Fruit fly (Drosophila melanogaster) whole organism, embryonic: Measurements from ENCODE around the gene CG2278.
A peak's percentile ranks its signal among the peaks of the same experiment; 100 is the strongest.

Experiments used
- Adf1 ChIP-seq: fragments of 200-800 bp; sonication (Bioruptor generic); IDR thresholded peaks from 2 replicates; pipeline ENCODE4 v1.3.6; 2022; ENCODE audit warnings: missing biosample characterization, missing genetic modification characterization
- CG10366 ChIP-seq: fragments of 200-800 bp; sonication (Bioruptor generic); IDR thresholded peaks from 2 replicates; pipeline ENCODE4 v1.3.6; 2022; ENCODE audit warnings: missing biosample characterization, missing genetic modification characterization
- CG10431 ChIP-seq: fragments of 200-800 bp; sonication (Bioruptor generic); optimal IDR thresholded peaks from 3 replicates; lab custom pipeline; 2018; ENCODE audit warnings: missing biosample characterization, mild to moderate bottlenecking, missing genetic modification characterization
- CG11085 ChIP-seq: fragments of 200-800 bp; sonication (Bioruptor generic); IDR thresholded peaks from 2 replicates; pipeline ENCODE4 v1.3.6; 2022; ENCODE audit warnings: missing biosample characterization, missing genetic modification characterization
- CG11504 ChIP-seq: fragments of 200-800 bp; sonication (Bioruptor generic); optimal IDR thresholded peaks from 3 replicates; lab custom pipeline; 2019; ENCODE audit warnings: missing biosample characterization, mild to moderate bottlenecking, missing genetic modification characterization, moderate library complexity
- CG13775 ChIP-seq: fragments of 200-800 bp; sonication (Bioruptor generic); optimal IDR thresholded peaks from 3 replicates; lab custom pipeline; 2017; ENCODE audit warnings: missing biosample characterization, mild to moderate bottlenecking, missing genetic modification characterization
- CG15696 ChIP-seq: fragments of 200-800 bp; sonication (Bioruptor generic); optimal IDR thresholded peaks from 2 replicates; lab custom pipeline; 2019; ENCODE audit warnings: missing biosample characterization, mild to moderate bottlenecking, missing genetic modification characterization, moderate library complexity
- CG1602 ChIP-seq: fragments of 200-800 bp; sonication (Bioruptor generic); optimal IDR thresholded peaks from 3 replicates; lab custom pipeline; 2016; ENCODE audit warnings: missing biosample characterization, missing genetic modification characterization
- CG16863 ChIP-seq: fragments of 200-800 bp; sonication (Bioruptor generic); optimal IDR thresholded peaks from 3 replicates; lab custom pipeline; 2016; ENCODE audit warnings: missing biosample characterization, missing genetic modification characterization
- CG17328 ChIP-seq: fragments of 200-800 bp; sonication (Bioruptor generic); IDR thresholded peaks from 2 replicates; pipeline ENCODE4 v1.3.6; 2022; ENCODE audit warnings: missing biosample characterization, missing genetic modification characterization
- CG18619 ChIP-seq: fragments of 200-800 bp; sonication (Bioruptor generic); optimal IDR thresholded peaks from 3 replicates; lab custom pipeline; 2017; ENCODE audit warnings: missing biosample characterization, mild to moderate bottlenecking, missing genetic modification characterization
- CG2116 ChIP-seq: fragments of 200-800 bp; sonication (Bioruptor generic); optimal IDR thresholded peaks from 3 replicates; lab custom pipeline; 2018; ENCODE audit warnings: missing biosample characterization, mild to moderate bottlenecking, missing genetic modification characterization
- CG30020 ChIP-seq: fragments of 200-800 bp; optimal IDR thresholded peaks from 2 replicates; lab custom pipeline; 2019; ENCODE audit warnings: missing biosample characterization, mild to moderate bottlenecking, missing genetic modification characterization, moderate library complexity
- CG31224 ChIP-seq: fragments of 200-800 bp; sonication (Bioruptor generic); IDR thresholded peaks from 2 replicates; pipeline ENCODE4 v1.3.6; 2022; ENCODE audit warnings: missing biosample characterization, missing genetic modification characterization
- CG4707 ChIP-seq: fragments of 200-800 bp; sonication (Bioruptor generic); optimal IDR thresholded peaks from 2 replicates; lab custom pipeline; 2018; ENCODE audit warnings: missing biosample characterization, mild to moderate bottlenecking, missing genetic modification characterization, moderate library complexity
- CG6254 ChIP-seq: fragments of 200-800 bp; sonication (Bioruptor generic); optimal IDR thresholded peaks from 3 replicates; lab custom pipeline; 2017; ENCODE audit warnings: mild to moderate bottlenecking, missing biosample characterization, missing genetic modification reagents, missing genetic modification characterization
- CG8478 ChIP-seq: fragments of >200 bp; optimal IDR thresholded peaks from 2 replicates; lab custom pipeline; 2018
- CG8765 ChIP-seq: fragments of 200-800 bp; sonication (Bioruptor generic); IDR thresholded peaks from 2 replicates; pipeline ENCODE4 v1.3.6; 2022; ENCODE audit warnings: missing biosample characterization, missing genetic modification characterization
- Dp ChIP-seq: fragments of 200-800 bp; sonication (Bioruptor generic); optimal IDR thresholded peaks from 2 replicates; lab custom pipeline; 2018; ENCODE audit warnings: missing biosample characterization, mild to moderate bottlenecking, missing genetic modification characterization, moderate library complexity
- Fer2 ChIP-seq: fragments of 200-800 bp; sonication (Bioruptor generic); optimal IDR thresholded peaks from 2 replicates; lab custom pipeline; 2018; ENCODE audit warnings: missing biosample characterization, mild to moderate bottlenecking, missing genetic modification characterization, moderate library complexity
- H15 ChIP-seq: fragments of 200-800 bp; sonication (Bioruptor generic); IDR thresholded peaks from 3 replicates; pipeline ENCODE4 v1.3.6; 2022; ENCODE audit warnings: missing biosample characterization, missing genetic modification characterization
- HLH4C ChIP-seq: fragments of 200-800 bp; sonication (Bioruptor generic); IDR thresholded peaks from 3 replicates; pipeline ENCODE4 v1.3.6; 2022; ENCODE audit warnings: missing biosample characterization, missing genetic modification characterization; ENCODE audit not compliant: partially characterized antibody
- HLHmδ ChIP-seq: fragments of 200-800 bp; sonication (Bioruptor generic); optimal IDR thresholded peaks from 2 replicates; lab custom pipeline; 2018; ENCODE audit warnings: missing biosample characterization, mild to moderate bottlenecking, missing genetic modification characterization, moderate library complexity
- Hmx ChIP-seq: fragments of 200-800 bp; sonication (Bioruptor generic); optimal IDR thresholded peaks from 2 replicates; lab custom pipeline; 2016; ENCODE audit warnings: missing biosample characterization, missing genetic modification characterization
- Neu2 ChIP-seq: fragments of 200-800 bp; sonication (Bioruptor generic); optimal IDR thresholded peaks from 3 replicates; lab custom pipeline; 2016; ENCODE audit warnings: missing biosample characterization, missing genetic modification characterization, borderline replicate concordance
- Opbp ChIP-seq: fragments of 200-800 bp; sonication (Bioruptor generic); IDR thresholded peaks from 3 replicates; pipeline ENCODE4 v1.3.6; 2022; ENCODE audit warnings: missing biosample characterization, missing genetic modification characterization; ENCODE audit not compliant: partially characterized antibody
- Ravus ChIP-seq: fragments of 200-800 bp; sonication (Bioruptor generic); IDR thresholded peaks from 2 replicates; pipeline ENCODE4 v1.3.6; 2022; ENCODE audit warnings: missing biosample characterization, missing genetic modification characterization
- Scr ChIP-seq: fragments of 200-800 bp; sonication (Bioruptor generic); IDR thresholded peaks from 2 replicates; pipeline ENCODE4 v1.3.6; 2022; ENCODE audit warnings: missing biosample characterization, missing genetic modification characterization; ENCODE audit not compliant: partially characterized antibody
- Sry-δ ChIP-seq: fragments of 200-800 bp; sonication (Bioruptor generic); optimal IDR thresholded peaks from 2 replicates; lab custom pipeline; 2016; ENCODE audit warnings: missing biosample characterization, missing genetic modification characterization
- YL-1 ChIP-seq: fragments of 200-800 bp; sonication (Bioruptor generic); optimal IDR thresholded peaks from 3 replicates; lab custom pipeline; 2017; ENCODE audit warnings: missing biosample characterization, mild to moderate bottlenecking, missing genetic modification characterization
- al ChIP-seq: fragments of 200-800 bp; sonication (Bioruptor generic); IDR thresholded peaks from 2 replicates; pipeline ENCODE4 v1.3.6; 2022; ENCODE audit warnings: missing biosample characterization, missing genetic modification characterization
- bigmax ChIP-seq: fragments of 200-800 bp; sonication (Bioruptor generic); optimal IDR thresholded peaks from 2 replicates; lab custom pipeline; 2018; ENCODE audit warnings: missing biosample characterization, mild to moderate bottlenecking, missing genetic modification characterization
- dm ChIP-seq: fragments of 200-800 bp; sonication (Bioruptor generic); optimal IDR thresholded peaks from 3 replicates; lab custom pipeline; 2016; ENCODE audit warnings: missing biosample characterization, missing genetic modification characterization
- ewg ChIP-seq: fragments of 200-800 bp; sonication (Bioruptor generic); optimal IDR thresholded peaks from 3 replicates; lab custom pipeline; 2017; ENCODE audit warnings: mild to moderate bottlenecking, missing biosample characterization, missing genetic modification reagents, missing genetic modification characterization
- fd102C ChIP-seq: fragments of 200-800 bp; sonication (Bioruptor generic); optimal IDR thresholded peaks from 2 replicates; lab custom pipeline; 2018; ENCODE audit warnings: missing biosample characterization, mild to moderate bottlenecking, missing genetic modification characterization, moderate library complexity
- hbn ChIP-seq: fragments of 200-800 bp; sonication (Bioruptor generic); IDR thresholded peaks from 2 replicates; pipeline ENCODE4 v1.3.6; 2022; ENCODE audit warnings: missing biosample characterization, missing genetic modification characterization; ENCODE audit not compliant: partially characterized antibody
- hth ChIP-seq: fragments of >200 bp; optimal IDR thresholded peaks from 2 replicates; lab custom pipeline; 2017; ENCODE audit warnings: inconsistent platforms
- jigr1 ChIP-seq: fragments of 200-800 bp; sonication (Bioruptor generic); IDR thresholded peaks from 3 replicates; pipeline ENCODE4 v1.3.6; 2022; ENCODE audit warnings: missing biosample characterization, missing genetic modification characterization
- kni ChIP-seq: fragments of 200-800 bp; sonication (Bioruptor generic); optimal IDR thresholded peaks from 3 replicates; lab custom pipeline; 2017; ENCODE audit warnings: mild to moderate bottlenecking, missing biosample characterization, missing genetic modification reagents, missing genetic modification characterization
- lov ChIP-seq, 2 experiments: fragments of 200-800 bp in 1 of 2; fragments of >200 bp in 1 of 2; sonication (Bioruptor generic) in 1 of 2; IDR thresholded peaks in 1 of 2; optimal IDR thresholded peaks in 1 of 2; 2 replicates in 1 of 2; 3 replicates in 1 of 2; pipeline versions ENCODE4 v1.3.6 to Lab custom; 2017 to 2022; ENCODE audit warnings: missing biosample characterization in 1 of 2, missing genetic modification characterization in 1 of 2
- nmo ChIP-seq: fragments of 200-800 bp; sonication (Bioruptor generic); optimal IDR thresholded peaks from 2 replicates; lab custom pipeline; 2018; ENCODE audit warnings: missing biosample characterization, mild to moderate bottlenecking, missing genetic modification characterization, moderate library complexity
- pan ChIP-seq, 4 experiments: fragments of >200 bp in 3 of 4; fragments of 200-800 bp in 1 of 4; sonication (Bioruptor generic) in 1 of 4; optimal IDR thresholded peaks in 3 of 4; IDR thresholded peaks in 1 of 4; 2 replicates each; pipeline versions ENCODE4 v1.3.6 to Lab custom; 2017 to 2022; ENCODE audit warnings: missing biosample characterization in 2 of 4, missing genetic modification characterization in 2 of 4, mixed read lengths in 1 of 4
- pnt ChIP-seq: fragments of 200-800 bp; sonication (Bioruptor generic); optimal IDR thresholded peaks from 3 replicates; lab custom pipeline; 2016; ENCODE audit warnings: missing biosample characterization, missing genetic modification characterization
- schlank ChIP-seq: fragments of 200-800 bp; sonication (Bioruptor generic); optimal IDR thresholded peaks from 2 replicates; lab custom pipeline; 2018; ENCODE audit warnings: missing biosample characterization, mild to moderate bottlenecking, missing genetic modification characterization
- sens ChIP-seq: fragments of 200-800 bp; sonication (Bioruptor generic); peaks from one replicate; lab custom pipeline; 2016; ENCODE audit warnings: missing biosample characterization, missing genetic modification characterization
- sug ChIP-seq: fragments of 200-800 bp; optimal IDR thresholded peaks from 2 replicates; lab custom pipeline; 2019; ENCODE audit warnings: missing biosample characterization, mild to moderate bottlenecking, missing genetic modification characterization, moderate library complexity
- tio ChIP-seq: fragments of 200-800 bp; sonication (Bioruptor generic); optimal IDR thresholded peaks from 2 replicates; lab custom pipeline; 2017; ENCODE audit warnings: missing biosample characterization, missing genetic modification characterization, inconsistent platforms
- unpg ChIP-seq: fragments of 200-800 bp; sonication (Bioruptor generic); optimal IDR thresholded peaks from 3 replicates; lab custom pipeline; 2018; ENCODE audit warnings: missing biosample characterization, mild to moderate bottlenecking, missing genetic modification characterization, moderate library complexity

The CG2278 gene

dm6 chrX:8141353-8142066 lies 28.6 kb downstream of the CG2278 start (continued):
- no peak for TF ChIP-seq nmo (GFP tag; lab: Kevin White, UChicago)
- no peak for TF ChIP-seq CG1602 (GFP tag; lab: Kevin White, UChicago)
- TF ChIP-seq CG17328: peak; percentile 21; the same call in 1 of the 2 replicates
- TF ChIP-seq hth: no peak
- TF ChIP-seq CG10431 (GFP tag; lab: Kevin White, UChicago): no peak
- TF ChIP-seq Sry-δ (GFP tag; lab: Kevin White, UChicago): no peak
- TF ChIP-seq CG6254 (GFP tag; lab: Kevin White, UChicago): no peak
- TF ChIP-seq CG8478 (lab: Kevin White, UChicago): peak; percentile 84
- TF ChIP-seq sens (GFP tag; lab: Kevin White, UChicago): peak; percentile 92
- TF ChIP-seq Hmx (GFP tag; lab: Kevin White, UChicago): no peak
- TF ChIP-seq Fer2 (tag; lab: Kevin White, UChicago): no peak
- TF ChIP-seq CG10366: peak; percentile 12; the same call in 1 of the 2 replicates
- TF ChIP-seq CG16863: peak; percentile 22
- peak; percentile 60 for TF ChIP-seq kni (GFP tag; lab: Kevin White, UChicago)
- TF ChIP-seq unpg (GFP tag; lab: Kevin White, UChicago): peak; percentile 28
- no peak for TF ChIP-seq CG30020 (tag; lab: Kevin White, UChicago)
- TF ChIP-seq Ravus (GFP tag; lab: Robert Waterston, UW): no peak
- no peak for TF ChIP-seq hbn (GFP tag; lab: Robert Waterston, UW)
- no peak for TF ChIP-seq CG8765 (GFP tag; lab: Robert Waterston, UW)
- TF ChIP-seq Neu2 (GFP tag; lab: Kevin White, UChicago): no peak
- no peak for TF ChIP-seq bigmax (GFP tag; lab: Kevin White, UChicago)
- TF ChIP-seq H15 (GFP tag; lab: Robert Waterston, UW): no peak
- no peak for TF ChIP-seq CG15696 (tag; lab: Kevin White, UChicago)
- TF ChIP-seq Scr: peak; percentile 17; the same call in 1 of the 2 replicates
- no peak for TF ChIP-seq CG31224 (GFP tag; lab: Robert Waterston, UW)
- TF ChIP-seq lov (optimal IDR thresholded peaks at IDR 0.05; lab: Kevin White, UChicago): no peak
- peak; percentile 29; the same call in 1 of the 3 replicates for TF ChIP-seq lov (GFP tag; IDR thresholded peaks at IDR 0.05; lab: Robert Waterston, UW)
- no peak for TF ChIP-seq pan (optimal IDR thresholded peaks at IDR 0.05; lab: Kevin White, UChicago)
- no peak for TF ChIP-seq pan (GFP tag; optimal IDR thresholded peaks at IDR 0.05 in 1 of 2, IDR thresholded peaks at IDR 0.05 in 1 of 2)
- TF ChIP-seq CG11085 (GFP tag; lab: Robert Waterston, UW): no peak
- TF ChIP-seq tio (GFP tag; lab: Kevin White, UChicago): no peak
- peak; percentile 27 for TF ChIP-seq CG13775 (GFP tag; lab: Kevin White, UChicago)
- no peak for TF ChIP-seq al (GFP tag; lab: Robert Waterston, UW)
- TF ChIP-seq pnt (GFP tag; lab: Kevin White, UChicago): no peak
- TF ChIP-seq ewg: no peak
- no peak for TF ChIP-seq Dp
- TF ChIP-seq CG2116 (GFP tag; lab: Kevin White, UChicago): no peak
- no peak for TF ChIP-seq schlank (tag; lab: Kevin White, UChicago)
- no peak for TF ChIP-seq jigr1 (GFP tag; lab: Robert Waterston, UW)
- TF ChIP-seq sug (tag; lab: Kevin White, UChicago): peak; percentile 10
- TF ChIP-seq dm: peak; percentile 11
- TF ChIP-seq CG18619 (GFP tag; lab: Kevin White, UChicago): peak; percentile 36
- peak; percentile 60 for TF ChIP-seq YL-1
- no peak for TF ChIP-seq CG4707 (GFP tag; lab: Kevin White, UChicago)
- TF ChIP-seq HLHmδ: no peak
- 0 out of 3 replicates have a peak, but pooled peaks have one; percentile 39 for TF ChIP-seq Opbp (GFP tag; lab: Robert Waterston, UW)
- TF ChIP-seq Adf1: peak; percentile 64
- no peak for TF ChIP-seq fd102C (GFP tag; lab: Kevin White, UChicago)
- no peak for TF ChIP-seq HLH4C (GFP tag; lab: Robert Waterston, UW)
- peak; percentile 24 for TF ChIP-seq CG11504 (tag; lab: Kevin White, UChicago)
